Worm (Caenorhabditis elegans): ENCODE results near the gene C50D2.6.

The C50D2.6 gene

DNA sequence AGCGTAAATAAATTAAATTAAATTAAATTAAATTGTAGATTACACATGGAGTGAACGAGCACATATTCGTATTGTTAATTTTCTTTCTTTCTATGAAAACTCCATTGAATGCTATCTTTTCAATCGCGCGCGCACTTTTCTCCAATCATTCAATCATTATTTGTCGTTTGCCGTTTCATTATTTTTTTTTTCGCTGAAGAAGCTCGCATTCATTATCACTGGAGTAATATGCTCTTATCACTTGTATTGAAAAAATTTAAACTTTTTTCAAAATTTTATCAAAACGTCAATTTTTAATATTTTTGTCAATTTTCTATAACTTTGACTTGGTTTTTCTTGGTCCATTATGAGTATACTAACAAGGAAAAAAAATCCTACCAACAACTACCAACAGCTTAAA lies 18.8 kb upstream of the C50D2.6 start:
- TF ChIP-seq pag-3 (tag; optimal IDR thresholded peaks at IDR 0.05; ENCODE audit: borderline replicate concordance, insufficient read depth) = no peak
- TF ChIP-seq elt-2 (tag; optimal IDR thresholded peaks at IDR 0.05) = peak; percentile 7
- TF ChIP-seq pqm-1 (tag; optimal IDR thresholded peaks at IDR 0.05) = peak; percentile 54

DNA sequence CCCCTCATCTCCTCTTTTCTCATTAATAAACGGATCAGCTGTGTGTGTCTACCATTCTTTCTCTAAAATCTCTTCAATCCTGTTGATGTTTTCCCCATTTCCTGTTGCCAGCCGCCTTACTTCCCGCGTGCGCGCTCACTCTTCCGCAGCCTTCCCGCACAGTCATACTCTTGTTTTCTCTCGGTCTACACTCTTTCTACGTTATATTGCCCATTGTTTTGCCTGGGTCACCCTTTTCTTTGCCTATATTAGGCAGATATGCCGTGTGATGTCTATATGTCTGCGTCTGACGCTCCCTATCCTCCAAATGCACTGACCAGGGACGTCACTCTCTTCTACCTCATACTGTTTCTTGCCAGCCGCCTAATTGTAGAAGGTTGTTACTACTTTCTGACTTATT lies 17.9 kb upstream of the C50D2.6 start:
- peak; percentile 17 for TF ChIP-seq jun-1 (tag; optimal IDR thresholded peaks at IDR 0.05)
- peak in 2 of 3 experiments; percentile 11 to 34 for TF ChIP-seq dpl-1 (GFP tag; optimal IDR thresholded peaks at IDR 0.05)
- TF ChIP-seq nhr-90 (tag; optimal IDR thresholded peaks at IDR 0.05; ENCODE audit: poor library complexity) = peak; percentile 68
- peak; percentile 79 for TF ChIP-seq mep-1 (tag; optimal IDR thresholded peaks at IDR 0.05)
- peak; percentile 49 for TF ChIP-seq pag-3 (tag; optimal IDR thresholded peaks at IDR 0.05; ENCODE audit: borderline replicate concordance, insufficient read depth)
- TF ChIP-seq fos-1 (tag; optimal IDR thresholded peaks at IDR 0.05) = peak; percentile 22
- peak in 1 of 2 experiments; percentile 62 for TF ChIP-seq lin-35 (GFP tag; optimal IDR thresholded peaks at IDR 0.05)
- TF ChIP-seq nhr-76 (tag; optimal IDR thresholded peaks at IDR 0.05) = no peak
- peak; percentile 71 for TF ChIP-seq snu-23 (GFP tag; optimal IDR thresholded peaks at IDR 0.05)
- TF ChIP-seq lsy-2 (tag; optimal IDR thresholded peaks at IDR 0.05) = peak in 1 of 2 experiments; percentile 61
- no peak for TF ChIP-seq pax-3 (tag; optimal IDR thresholded peaks at IDR 0.05)
- TF ChIP-seq unc-62 (GFP tag; optimal IDR thresholded peaks at IDR 0.05) = no peak
- TF ChIP-seq ceh-88 (GFP tag; IDR thresholded peaks at IDR 0.05) = no peak
- TF ChIP-seq lin-39 (tag; optimal IDR thresholded peaks at IDR 0.05) = no peak
- no peak for TF ChIP-seq egl-13 (tag; optimal IDR thresholded peaks at IDR 0.05)
- no peak for TF ChIP-seq aha-1 (tag; optimal IDR thresholded peaks at IDR 0.05)
- TF ChIP-seq nhr-20 (tag; optimal IDR thresholded peaks at IDR 0.05) = peak; percentile 60
- TF ChIP-seq nhr-47 (tag; optimal IDR thresholded peaks at IDR 0.05) = peak; percentile 54
- TF ChIP-seq swsn-7 (tag; optimal IDR thresholded peaks at IDR 0.05) = peak; percentile 33
- TF ChIP-seq grh-1 (GFP tag; IDR thresholded peaks at IDR 0.05) = peak; percentile 33; the same call in 1 of the 2 replicates
- peak; percentile 88 for TF ChIP-seq blmp-1 (tag; optimal IDR thresholded peaks at IDR 0.05)
- TF ChIP-seq fkh-8 (tag; optimal IDR thresholded peaks at IDR 0.05) = no peak
- peak; percentile 21 for TF ChIP-seq ztf-4 (tag; optimal IDR thresholded peaks at IDR 0.05)
- TF ChIP-seq nhr-28 (tag; optimal IDR thresholded peaks at IDR 0.05) = no peak
- TF ChIP-seq efl-1 (optimal IDR thresholded peaks at IDR 0.05) = peak; percentile 27 to 38
- TF ChIP-seq efl-1 (GFP tag; optimal IDR thresholded peaks at IDR 0.05 in 1 of 2) = no peak
- no peak for TF ChIP-seq irx-1 (tag; optimal IDR thresholded peaks at IDR 0.05)
- peak in 1 of 2 experiments; percentile 55 for TF ChIP-seq mdl-1 (tag; optimal IDR thresholded peaks at IDR 0.05)
- TF ChIP-seq elt-3 (tag; optimal IDR thresholded peaks at IDR 0.05) = peak in 3 of 6 experiments; percentile 41 to 63 (median 47)
- TF ChIP-seq nhr-85 (tag) = peak; percentile 92
- TF ChIP-seq tbx-2 (tag; optimal IDR thresholded peaks at IDR 0.05) = peak; percentile 0
- TF ChIP-seq unc-86 (tag; optimal IDR thresholded peaks at IDR 0.05) = no peak
- peak; percentile 80 for TF ChIP-seq lin-14 (GFP tag; optimal IDR thresholded peaks at IDR 0.05)
- TF ChIP-seq C16A3.4 (tag; optimal IDR thresholded peaks at IDR 0.05) = peak; percentile 21
- TF ChIP-seq ceh-8 (GFP tag; optimal IDR thresholded peaks at IDR 0.05) = peak; percentile 30
- TF ChIP-seq unc-130 (tag; optimal IDR thresholded peaks at IDR 0.05) = no peak
- peak; percentile 64 for TF ChIP-seq nhr-71 (tag; optimal IDR thresholded peaks at IDR 0.05)
- peak in 1 of 3 experiments; percentile 9 for TF ChIP-seq ceh-82 (tag; optimal IDR thresholded peaks at IDR 0.05)
- no peak for TF ChIP-seq lin-15B (tag; optimal IDR thresholded peaks at IDR 0.05)

DNA sequence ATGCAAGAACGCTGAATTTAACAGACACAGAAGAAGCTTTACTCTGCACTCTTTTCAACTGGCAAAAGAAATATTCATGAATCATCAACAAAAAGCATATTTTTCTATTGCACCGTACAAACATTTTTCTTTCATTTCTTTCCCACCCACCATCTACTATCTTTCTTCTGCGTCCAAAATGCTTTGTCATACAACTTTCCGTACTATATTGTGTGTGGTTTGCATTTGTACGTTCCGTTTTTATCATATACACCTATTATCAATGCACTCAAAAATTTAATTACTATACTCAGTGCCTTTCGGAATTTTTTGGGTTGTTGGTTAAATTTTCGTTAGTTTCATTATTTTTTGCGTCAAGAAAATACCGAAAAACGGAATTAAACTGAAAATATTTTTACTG lies 16.6 kb upstream of the C50D2.6 start:
- TF ChIP-seq zip-4 (GFP tag; optimal IDR thresholded peaks at IDR 0.05) = no peak

Measured in whole organism, L1 larva.